Worm (Caenorhabditis elegans): ENCODE data around the gene catp-7.
A peak's percentile ranks its signal among the peaks of the same experiment; 100 is the strongest.

Gene catp-7

DNA sequence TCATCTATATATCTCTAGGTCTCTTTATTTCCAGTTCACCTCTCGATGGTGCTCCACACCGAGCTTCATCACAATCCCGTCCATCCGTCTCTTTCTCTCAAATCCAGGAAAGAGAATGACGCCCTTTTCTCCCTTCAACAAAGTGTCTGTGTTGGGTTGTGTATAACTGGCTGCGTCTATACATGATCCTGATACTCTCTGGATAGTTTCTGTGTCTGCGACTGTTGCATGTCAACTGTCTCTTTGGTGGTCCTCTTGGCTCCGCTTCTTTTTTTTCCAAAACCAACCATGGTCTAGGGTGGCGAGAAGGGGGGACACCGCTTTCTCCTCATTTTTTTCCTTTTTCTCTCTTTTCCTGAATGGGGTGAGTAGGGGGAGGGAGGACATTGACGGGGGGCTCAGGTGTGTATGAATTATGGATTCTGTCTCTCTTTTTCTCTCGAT, 43.8 kb downstream of the catp-7 start:
- TF ChIP-seq tab-1 (GFP tag; IDR thresholded peaks at IDR 0.05), result no peak
- no peak for TF ChIP-seq cog-1 (tag; optimal IDR thresholded peaks at IDR 0.05)
- TF ChIP-seq flt-1 (GFP tag; IDR thresholded peaks at IDR 0.05), result 0 out of 2 replicates have a peak, but pooled peaks have one; percentile 5
- 0 out of 2 replicates have a peak, but pooled peaks have one; percentile 43 for TF ChIP-seq ztf-23 (GFP tag; IDR thresholded peaks at IDR 0.05)

- TF ChIP-seq cog-1 (tag; optimal IDR thresholded peaks at IDR 0.05), result no peak
- no peak for TF ChIP-seq ztf-29 (GFP tag; IDR thresholded peaks at IDR 0.05)
Measured at ce11 chrIV:8630243-8630642, 44.5 kb downstream of the catp-7 start.

ce11 chrIV:8631033-8631432, 45.2 kb downstream of the catp-7 start, which contains the start of gene dgk-4:
Gene dgk-4, plus strand, starts transcription at chrIV:8631333.
- no peak for TF ChIP-seq ztf-23 (GFP tag; IDR thresholded peaks at IDR 0.05)
- no peak for TF ChIP-seq klf-2 (GFP tag; conservative IDR thresholded peaks at IDR 0.05)
- no peak for TF ChIP-seq med-1 (GFP tag; optimal IDR thresholded peaks at IDR 0.05; ENCODE audit: insufficient read depth)
- TF ChIP-seq tab-1 (GFP tag; IDR thresholded peaks at IDR 0.05), result no peak
- no peak for TF ChIP-seq ref-1 (GFP tag; conservative IDR thresholded peaks at IDR 0.05)
- no peak for TF ChIP-seq T22C8.4 (GFP tag; IDR thresholded peaks at IDR 0.05)
- no peak for TF ChIP-seq cog-1 (tag; optimal IDR thresholded peaks at IDR 0.05)
- no peak for TF ChIP-seq ztf-29 (GFP tag; IDR thresholded peaks at IDR 0.05)
- TF ChIP-seq flt-1 (GFP tag; IDR thresholded peaks at IDR 0.05), result no peak

DNA sequence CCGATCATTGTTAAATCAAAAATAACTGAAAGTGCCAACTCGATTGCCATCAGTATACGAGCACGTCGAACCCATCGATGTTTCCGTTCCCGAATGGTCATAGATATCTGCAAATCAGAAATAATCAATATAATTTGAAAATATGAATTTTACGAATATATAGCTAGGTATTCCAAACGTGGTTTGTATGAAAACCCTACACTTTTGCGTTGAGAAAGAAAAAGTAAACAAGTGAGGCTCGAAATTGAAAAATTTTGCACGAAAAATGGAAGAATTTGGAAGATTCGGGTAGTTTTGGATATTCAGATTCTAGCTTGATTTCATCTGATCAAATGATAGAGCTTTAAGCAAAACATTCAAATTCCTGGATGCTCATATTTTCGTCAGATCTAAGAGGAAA, 53.0 kb downstream of the catp-7 start, which contains the start of gene F42A9.9:
TSS of gene F42A9.9 (minus strand) at position 101 of the 400 bp plus-strand sequence.
- no peak for TF ChIP-seq ref-1 (GFP tag; conservative IDR thresholded peaks at IDR 0.05)
- no peak for TF ChIP-seq tab-1 (GFP tag; IDR thresholded peaks at IDR 0.05)
- no peak for TF ChIP-seq ztf-23 (GFP tag; IDR thresholded peaks at IDR 0.05)
- TF ChIP-seq med-1 (GFP tag; optimal IDR thresholded peaks at IDR 0.05; ENCODE audit: insufficient read depth), result no peak
- TF ChIP-seq flt-1 (GFP tag; IDR thresholded peaks at IDR 0.05), result no peak
- no peak for TF ChIP-seq T22C8.4 (GFP tag; IDR thresholded peaks at IDR 0.05)
- no peak for TF ChIP-seq klf-2 (GFP tag; conservative IDR thresholded peaks at IDR 0.05)
- no peak for TF ChIP-seq cog-1 (tag; optimal IDR thresholded peaks at IDR 0.05)

Data from whole organism, midembryonic.